Worm (Caenorhabditis elegans) whole organism, L3 larva: ENCODE data around the gene klp-12.

Experiments
- ceh-82 ChIP-seq: fragments of 150-350 bp; optimal IDR thresholded peaks from 2 replicates; lab custom pipeline; 2014; ENCODE audit warnings: missing biosample characterization, missing genetic modification characterization
- elt-1 ChIP-seq: fragments of 150-350 bp; optimal IDR thresholded peaks from 2 replicates; lab custom pipeline; 2014; ENCODE audit warnings: missing biosample characterization, missing genetic modification characterization
- fkh-10 ChIP-seq: sonication (generic microtip); optimal IDR thresholded peaks from 2 replicates; lab custom pipeline; 2017; ENCODE audit warnings: missing biosample characterization, missing genetic modification reagents, missing genetic modification characterization
- ztf-11 ChIP-seq: fragments of 150-350 bp; optimal IDR thresholded peaks from 2 replicates; lab custom pipeline; 2014; ENCODE audit warnings: missing biosample characterization, missing genetic modification characterization

DNA sequence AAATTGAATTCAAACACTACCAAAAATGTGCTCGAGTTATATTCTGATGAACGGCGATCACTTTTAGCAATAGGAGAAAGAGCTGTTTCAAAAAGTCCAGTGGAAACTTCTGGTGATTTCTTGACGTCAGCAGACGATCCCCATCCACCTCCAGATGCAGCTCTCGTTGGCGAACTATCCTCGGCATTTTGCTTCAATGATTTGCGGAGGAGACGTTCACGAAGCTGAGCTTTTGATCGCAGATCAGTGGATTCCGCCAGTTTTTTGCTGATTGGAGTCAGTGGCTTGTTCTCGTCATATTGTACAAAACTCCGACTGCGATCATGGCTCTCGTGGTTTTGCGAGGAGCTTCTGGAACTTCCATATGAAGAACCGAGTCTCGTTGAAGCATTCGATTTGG is 23.5 kb downstream of the klp-12 start:
- TF ChIP-seq ztf-11 (no peak), fkh-10 (GFP tag; lab: Kevin White, UChicago) (no peak), ceh-82 (tag; lab: Kevin White, UChicago) (no peak), elt-1 (tag; lab: Kevin White, UChicago) (no peak)
